Worm (Caenorhabditis elegans) whole organism, L3 larva: ENCODE data around the gene syx-4.
A peak's percentile ranks its signal among the peaks of the same experiment; 100 is the strongest.

Experiments
- R02D3.7 ChIP-seq: fragments of 150-350 bp; optimal IDR thresholded peaks from 2 replicates; lab custom pipeline; 2014; ENCODE audit warnings: missing biosample characterization, missing genetic modification characterization
- elt-2 ChIP-seq: sonication (generic microtip); optimal IDR thresholded peaks from 2 replicates; lab custom pipeline; 2016; ENCODE audit warnings: missing genetic modification reagents, mild to moderate bottlenecking, missing genetic modification characterization, missing compliant biosample characterization
- fos-1 ChIP-seq: fragments of 150-350 bp; optimal IDR thresholded peaks from 2 replicates; lab custom pipeline; 2014; ENCODE audit warnings: missing biosample characterization, missing genetic modification characterization
- lin-39 ChIP-seq: fragments of 150-350 bp; optimal IDR thresholded peaks from 2 replicates; lab custom pipeline; 2018; ENCODE audit warnings: missing biosample characterization, missing genetic modification reagents, missing genetic modification characterization
- nhr-11 ChIP-seq: fragments of 150-350 bp; optimal IDR thresholded peaks from 2 replicates; lab custom pipeline; 2014; ENCODE audit warnings: missing biosample characterization, missing genetic modification characterization
- nhr-12 ChIP-seq: fragments of 150-350 bp; optimal IDR thresholded peaks from 2 replicates; lab custom pipeline; 2014; ENCODE audit warnings: missing biosample characterization, missing genetic modification characterization
- nhr-25 ChIP-seq: sonication (generic microtip); optimal IDR thresholded peaks from 2 replicates; lab custom pipeline; 2017; ENCODE audit warnings: missing biosample characterization, missing genetic modification characterization
- nhr-28 ChIP-seq: fragments of 150-350 bp; optimal IDR thresholded peaks from 2 replicates; lab custom pipeline; 2014; ENCODE audit warnings: missing biosample characterization, missing genetic modification characterization
- nhr-77 ChIP-seq: fragments of 150-350 bp; optimal IDR thresholded peaks from 2 replicates; lab custom pipeline; 2014; ENCODE audit warnings: missing biosample characterization, missing genetic modification characterization
- pha-4 ChIP-seq: fragments of 150-350 bp; optimal IDR thresholded peaks from 2 replicates; lab custom pipeline; 2014; ENCODE audit warnings: missing biosample characterization, missing genetic modification reagents, missing genetic modification characterization
- zag-1 ChIP-seq: fragments of 150-350 bp; optimal IDR thresholded peaks from 2 replicates; lab custom pipeline; 2014; ENCODE audit warnings: missing biosample characterization, missing genetic modification characterization
- ztf-4 ChIP-seq: fragments of 150-350 bp; optimal IDR thresholded peaks from 2 replicates; lab custom pipeline; 2014; ENCODE audit warnings: missing biosample characterization, missing genetic modification characterization

DNA sequence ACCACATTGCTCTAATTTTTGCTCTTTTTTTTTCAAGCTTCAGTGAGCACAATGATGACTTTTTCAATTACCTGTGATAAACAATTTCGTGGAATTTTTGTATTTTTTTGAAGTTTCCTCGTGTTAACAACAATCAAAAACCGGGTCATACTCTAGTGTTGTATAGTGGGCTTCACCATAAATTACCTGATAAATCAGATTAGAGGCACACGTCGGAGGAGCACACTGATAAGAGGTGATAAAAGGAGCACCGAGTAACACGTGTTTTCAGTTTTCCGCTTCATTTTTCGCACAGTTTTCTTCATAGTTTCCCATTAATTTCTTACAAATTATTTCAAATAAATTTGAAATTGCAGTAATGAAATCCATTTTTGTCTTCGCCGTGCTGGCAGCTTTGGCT is 24.2 kb downstream of the syx-4 start, which contains the start of gene spp-8:
- TF ChIP-seq zag-1 (tag; lab: Kevin White, UChicago) = no peak
- no peak for TF ChIP-seq nhr-28 (tag; lab: Kevin White, UChicago)
- no peak for TF ChIP-seq ztf-4 (tag; lab: Kevin White, UChicago)
- TF ChIP-seq lin-39 = no peak
- no peak for TF ChIP-seq R02D3.7 (tag; lab: Kevin White, UChicago)
- TF ChIP-seq nhr-11 (tag; lab: Kevin White, UChicago) = no peak
- no peak for TF ChIP-seq nhr-25 (tag; lab: Kevin White, UChicago)
- no peak for TF ChIP-seq nhr-12 (tag; lab: Kevin White, UChicago)
- peak; percentile 97 for TF ChIP-seq elt-2 (tag; lab: Kevin White, UChicago)
- TF ChIP-seq nhr-77 (tag; lab: Kevin White, UChicago) = no peak
- peak; percentile 65 for TF ChIP-seq pha-4
- TF ChIP-seq fos-1 (tag; lab: Kevin White, UChicago) = no peak
